Worm (Caenorhabditis elegans) whole organism, L1 larva: ENCODE data around the gene F11E6.8.

Source experiments
- ceh-88 ChIP-seq: fragments of 200-800 bp; sonication (Bioruptor generic); IDR thresholded peaks from 2 replicates; pipeline ENCODE4 v1.3.6; 2022; ENCODE audit warnings: missing genetic modification characterization, missing compliant biosample characterization
- ces-1 ChIP-seq: fragments of 150-350 bp; optimal IDR thresholded peaks from 2 replicates; lab custom pipeline; 2014; ENCODE audit warnings: missing biosample characterization, missing genetic modification reagents, missing genetic modification characterization
- egl-27 ChIP-seq, 2 experiments: fragments of 150-350 bp in 1 of 2; sonication (generic microtip); optimal IDR thresholded peaks; 3 replicates each; lab custom pipeline; 2017 to 2018; ENCODE audit warnings: missing biosample characterization in 2 of 2, missing genetic modification characterization in 2 of 2, missing genetic modification reagents in 2 of 2
- fos-1 ChIP-seq: fragments of 150-350 bp; optimal IDR thresholded peaks from 2 replicates; lab custom pipeline; 2014; ENCODE audit warnings: missing biosample characterization, missing genetic modification characterization
- jun-1 ChIP-seq: fragments of 150-350 bp; optimal IDR thresholded peaks from 2 replicates; lab custom pipeline; 2014; ENCODE audit warnings: missing biosample characterization, missing genetic modification reagents, missing genetic modification characterization
- lin-39 ChIP-seq: fragments of 150-350 bp; optimal IDR thresholded peaks from 2 replicates; lab custom pipeline; 2014; ENCODE audit warnings: missing biosample characterization, missing genetic modification reagents, missing genetic modification characterization
- nhr-237 ChIP-seq: fragments of 150-350 bp; optimal IDR thresholded peaks from 2 replicates; lab custom pipeline; 2014; ENCODE audit warnings: missing biosample characterization, missing genetic modification characterization
- snpc-4 ChIP-seq: fragments of 150-350 bp; optimal IDR thresholded peaks from 2 replicates; lab custom pipeline; 2014; ENCODE audit warnings: missing biosample characterization, missing genetic modification characterization
- tlp-1 ChIP-seq: fragments of 150-350 bp; optimal IDR thresholded peaks from 2 replicates; lab custom pipeline; 2014; ENCODE audit warnings: missing biosample characterization, missing genetic modification characterization
- unc-62 ChIP-seq: fragments of 150-350 bp; optimal IDR thresholded peaks from 2 replicates; lab custom pipeline; 2014; ENCODE audit warnings: missing biosample characterization, missing genetic modification reagents, missing genetic modification characterization

ce11 chrIV:17417723-17418122, 32.6 kb downstream of the F11E6.8 start, which contains the start of gene npr-26:
- TF ChIP-seq ceh-88 (GFP tag; lab: Robert Waterston, UW), result no peak
- TF ChIP-seq ces-1 (GFP tag; lab: Kevin White, UChicago), result no peak
- no peak for TF ChIP-seq snpc-4 (tag; lab: Kevin White, UChicago)
- TF ChIP-seq egl-27 (tag; optimal IDR thresholded peaks at IDR 0.05; lab: Kevin White, UChicago), result no peak
- TF ChIP-seq tlp-1 (tag; lab: Kevin White, UChicago), result no peak
- no peak for TF ChIP-seq fos-1 (tag; lab: Kevin White, UChicago)
- no peak for TF ChIP-seq lin-39 (tag; lab: Kevin White, UChicago)
- no peak for TF ChIP-seq unc-62 (GFP tag; lab: Kevin White, UChicago)
- no peak for TF ChIP-seq jun-1 (tag; lab: Kevin White, UChicago)
- no peak for TF ChIP-seq nhr-237 (tag; lab: Kevin White, UChicago)
